Fruit fly (Drosophila melanogaster) whole organism, embryonic: Measurements from ENCODE around the gene CG3198.

Source experiments
- ATbp ChIP-seq: fragments of 200-800 bp; sonication (Bioruptor generic); optimal IDR thresholded peaks from 2 replicates; lab custom pipeline; 2017; ENCODE audit warnings: missing biosample characterization, mild to moderate bottlenecking, missing genetic modification characterization, missing genetic modification reagents
- B-H1 ChIP-seq: fragments of 200-800 bp; sonication (Bioruptor generic); IDR thresholded peaks from 3 replicates; pipeline ENCODE4 v1.3.6; 2022; ENCODE audit warnings: missing biosample characterization, missing genetic modification characterization
- Bdp1 ChIP-seq: fragments of 200-800 bp; sonication (Bioruptor generic); optimal IDR thresholded peaks from 3 replicates; lab custom pipeline; 2016; ENCODE audit warnings: missing biosample characterization, missing genetic modification characterization
- Bgb ChIP-seq: fragments of 200-800 bp; sonication (Bioruptor generic); IDR thresholded peaks from 2 replicates; pipeline ENCODE4 v1.3.6; 2022; ENCODE audit warnings: missing biosample characterization, missing genetic modification characterization; ENCODE audit not compliant: partially characterized antibody
- CG10147 ChIP-seq: fragments of 200-800 bp; sonication (Bioruptor generic); optimal IDR thresholded peaks from 2 replicates; lab custom pipeline; 2019; ENCODE audit warnings: missing biosample characterization, mild to moderate bottlenecking, missing genetic modification characterization, moderate library complexity
- CG11696 ChIP-seq: fragments of 200-800 bp; sonication (Bioruptor generic); IDR thresholded peaks from 2 replicates; pipeline ENCODE4 v1.3.6; 2022; ENCODE audit warnings: missing biosample characterization, missing genetic modification characterization
- CG11723 ChIP-seq: fragments of 200-800 bp; sonication (Bioruptor generic); optimal IDR thresholded peaks from 2 replicates; lab custom pipeline; 2017; ENCODE audit warnings: missing biosample characterization, mild to moderate bottlenecking, missing genetic modification characterization
- CG12104 ChIP-seq: fragments of 200-800 bp; sonication (Bioruptor generic); optimal IDR thresholded peaks from 3 replicates; lab custom pipeline; 2016; ENCODE audit warnings: missing biosample characterization, missing genetic modification characterization
- CG15601 ChIP-seq: fragments of 200-800 bp; sonication (Bioruptor generic); optimal IDR thresholded peaks from 3 replicates; lab custom pipeline; 2019; ENCODE audit warnings: missing biosample characterization, mild to moderate bottlenecking, missing genetic modification characterization, moderate library complexity
- CG17829 ChIP-seq: fragments of 200-800 bp; optimal IDR thresholded peaks from 2 replicates; lab custom pipeline; 2019; ENCODE audit warnings: missing biosample characterization, mild to moderate bottlenecking, missing genetic modification characterization, moderate library complexity
- CG18619 ChIP-seq: fragments of 200-800 bp; sonication (Bioruptor generic); optimal IDR thresholded peaks from 3 replicates; lab custom pipeline; 2017; ENCODE audit warnings: missing biosample characterization, mild to moderate bottlenecking, missing genetic modification characterization
- CG30431 ChIP-seq: fragments of 200-800 bp; sonication (Bioruptor generic); optimal IDR thresholded peaks from 2 replicates; lab custom pipeline; 2017; ENCODE audit warnings: missing biosample characterization, missing genetic modification characterization
- CG43689 ChIP-seq: fragments of 200-800 bp; sonication (Bioruptor generic); IDR thresholded peaks from 2 replicates; pipeline ENCODE4 v1.3.6; 2022; ENCODE audit warnings: missing biosample characterization, missing genetic modification characterization
- CG4404 ChIP-seq: fragments of 200-800 bp; sonication (Bioruptor generic); IDR thresholded peaks from 2 replicates; pipeline ENCODE4 v1.3.6; 2022; ENCODE audit warnings: missing biosample characterization, missing genetic modification characterization
- CG5953 ChIP-seq: fragments of 200-800 bp; sonication (Bioruptor generic); IDR thresholded peaks from 2 replicates; pipeline ENCODE4 v1.3.6; 2022; ENCODE audit warnings: missing biosample characterization, missing genetic modification characterization
- CG6272 ChIP-seq: fragments of 200-800 bp; sonication (Bioruptor generic); IDR thresholded peaks from 2 replicates; pipeline ENCODE4 v1.3.6; 2022; ENCODE audit warnings: missing biosample characterization, missing genetic modification characterization
- CG7745 ChIP-seq: fragments of 200-800 bp; sonication (Bioruptor generic); optimal IDR thresholded peaks from 2 replicates; lab custom pipeline; 2018; ENCODE audit warnings: missing biosample characterization, mild to moderate bottlenecking, missing genetic modification characterization, moderate library complexity
- CG7839 ChIP-seq: fragments of 200-800 bp; sonication (Bioruptor generic); optimal IDR thresholded peaks from 3 replicates; lab custom pipeline; 2018; ENCODE audit warnings: missing biosample characterization, mild to moderate bottlenecking, missing genetic modification characterization, moderate library complexity
- Chrac-16 ChIP-seq: fragments of 200-800 bp; sonication (Bioruptor generic); optimal IDR thresholded peaks from 3 replicates; lab custom pipeline; 2016; ENCODE audit warnings: missing biosample characterization, missing genetic modification characterization
- D ChIP-seq, 2 experiments: fragments of 200-800 bp in 1 of 2; fragments of >200 bp in 1 of 2; sonication (Bioruptor generic) in 1 of 2; optimal IDR thresholded peaks; 2 replicates in 1 of 2; 3 replicates in 1 of 2; lab custom pipeline; 2017; ENCODE audit warnings: mild to moderate bottlenecking in 1 of 2, missing biosample characterization in 1 of 2, missing genetic modification characterization in 1 of 2, missing genetic modification reagents in 1 of 2
- Hand ChIP-seq: fragments of 200-800 bp; sonication (Bioruptor generic); optimal IDR thresholded peaks from 2 replicates; lab custom pipeline; 2017; ENCODE audit warnings: mild to moderate bottlenecking, missing biosample characterization, missing genetic modification reagents, missing genetic modification characterization
- Jarid2 ChIP-seq: fragments of 200-800 bp; sonication (Bioruptor generic); optimal IDR thresholded peaks from 3 replicates; lab custom pipeline; 2017; ENCODE audit warnings: mild to moderate bottlenecking, missing biosample characterization, missing genetic modification reagents, missing genetic modification characterization
- Kr ChIP-seq: fragments of 200-800 bp; sonication (Bioruptor generic); optimal IDR thresholded peaks from 2 replicates; lab custom pipeline; 2017; ENCODE audit warnings: missing biosample characterization, mild to moderate bottlenecking, missing genetic modification characterization
- NFAT ChIP-seq: fragments of 200-800 bp; sonication (Bioruptor generic); IDR thresholded peaks from 2 replicates; pipeline ENCODE4 v1.3.6; 2022; ENCODE audit warnings: missing biosample characterization, missing genetic modification characterization
- NK7.1 ChIP-seq: fragments of 200-800 bp; sonication (Bioruptor generic); optimal IDR thresholded peaks from 3 replicates; lab custom pipeline; 2016; ENCODE audit warnings: missing biosample characterization, missing genetic modification characterization
- Nf-YC ChIP-seq: fragments of 200-800 bp; optimal IDR thresholded peaks from 3 replicates; lab custom pipeline; 2019; ENCODE audit warnings: missing biosample characterization, mild to moderate bottlenecking, missing genetic modification characterization, moderate library complexity
- NfI ChIP-seq: fragments of 200-800 bp; sonication (Bioruptor generic); optimal IDR thresholded peaks from 3 replicates; lab custom pipeline; 2018; ENCODE audit warnings: missing biosample characterization, mild to moderate bottlenecking, missing genetic modification characterization, moderate library complexity
- Opbp ChIP-seq: fragments of 200-800 bp; sonication (Bioruptor generic); IDR thresholded peaks from 3 replicates; pipeline ENCODE4 v1.3.6; 2022; ENCODE audit warnings: missing biosample characterization, missing genetic modification characterization; ENCODE audit not compliant: partially characterized antibody
- Six4 ChIP-seq: fragments of 200-800 bp; sonication (Bioruptor generic); optimal IDR thresholded peaks from 2 replicates; lab custom pipeline; 2016; ENCODE audit warnings: missing biosample characterization, missing genetic modification characterization
- chn ChIP-seq: fragments of 200-800 bp; sonication (Bioruptor generic); optimal IDR thresholded peaks from 2 replicates; lab custom pipeline; 2016; ENCODE audit warnings: missing biosample characterization, missing genetic modification characterization
- crc ChIP-seq: fragments of 200-800 bp; sonication (Bioruptor generic); optimal IDR thresholded peaks from 2 replicates; lab custom pipeline; 2016; ENCODE audit warnings: missing biosample characterization, missing genetic modification characterization
- dpn ChIP-seq, 2 experiments: fragments of 200-800 bp; sonication (Bioruptor generic); optimal IDR thresholded peaks; 3 replicates each; lab custom pipeline; 2016; ENCODE audit warnings: missing biosample characterization in 2 of 2, missing genetic modification characterization in 2 of 2
- dysf ChIP-seq: fragments of 200-800 bp; sonication (Bioruptor generic); IDR thresholded peaks from 3 replicates; pipeline ENCODE4 v1.3.6; 2022; ENCODE audit warnings: missing biosample characterization, missing genetic modification characterization
- gcm ChIP-seq: fragments of 200-800 bp; sonication (Bioruptor generic); optimal IDR thresholded peaks from 2 replicates; lab custom pipeline; 2019; ENCODE audit warnings: missing biosample characterization, mild to moderate bottlenecking, missing genetic modification characterization, moderate library complexity
- gro ChIP-seq: fragments of 200-800 bp; sonication (Bioruptor generic); optimal IDR thresholded peaks from 2 replicates; lab custom pipeline; 2016; ENCODE audit warnings: missing biosample characterization, missing genetic modification characterization
- h ChIP-seq: fragments of >200 bp; optimal IDR thresholded peaks from 2 replicates; lab custom pipeline; 2017
- jumu ChIP-seq: fragments of 200-800 bp; sonication (Bioruptor generic); optimal IDR thresholded peaks from 3 replicates; lab custom pipeline; 2016; ENCODE audit warnings: missing biosample characterization, missing genetic modification characterization
- kah ChIP-seq: fragments of 200-800 bp; sonication (Bioruptor generic); optimal IDR thresholded peaks from 2 replicates; lab custom pipeline; 2018; ENCODE audit warnings: missing biosample characterization, mild to moderate bottlenecking, missing genetic modification characterization
- klu ChIP-seq: fragments of 200-800 bp; sonication (Bioruptor generic); IDR thresholded peaks from 2 replicates; pipeline ENCODE4 v1.3.6; 2022; ENCODE audit warnings: missing biosample characterization, missing genetic modification characterization
- mld ChIP-seq: fragments of 200-800 bp; sonication (Bioruptor generic); IDR thresholded peaks from 3 replicates; pipeline ENCODE4 v1.3.6; 2022; ENCODE audit warnings: missing biosample characterization, missing genetic modification characterization; ENCODE audit not compliant: partially characterized antibody
- nmo ChIP-seq: fragments of 200-800 bp; sonication (Bioruptor generic); optimal IDR thresholded peaks from 2 replicates; lab custom pipeline; 2018; ENCODE audit warnings: missing biosample characterization, mild to moderate bottlenecking, missing genetic modification characterization, moderate library complexity
- otp ChIP-seq: fragments of 200-800 bp; sonication (Bioruptor generic); IDR thresholded peaks from 3 replicates; pipeline ENCODE4, ENCODE4 v1.3.6; 2022; ENCODE audit warnings: missing biosample characterization, missing genetic modification characterization
- pho ChIP-seq: fragments of 200-800 bp; sonication (Bioruptor generic); optimal IDR thresholded peaks from 2 replicates; lab custom pipeline; 2016; ENCODE audit warnings: missing biosample characterization, missing genetic modification characterization
- pita ChIP-seq: fragments of 200-800 bp; sonication (Bioruptor generic); optimal IDR thresholded peaks from 2 replicates; lab custom pipeline; 2017; ENCODE audit warnings: missing biosample characterization, mild to moderate bottlenecking, missing genetic modification characterization
- repo ChIP-seq: fragments of 200-800 bp; sonication (Bioruptor generic); optimal IDR thresholded peaks from 2 replicates; lab custom pipeline; 2016; ENCODE audit warnings: missing biosample characterization, missing genetic modification characterization
- seq ChIP-seq: fragments of 200-800 bp; sonication (Bioruptor generic); IDR thresholded peaks from 2 replicates; pipeline ENCODE4 v1.3.6; 2022; ENCODE audit warnings: missing biosample characterization, missing genetic modification characterization
- stc ChIP-seq: fragments of 200-800 bp; sonication (Bioruptor generic); IDR thresholded peaks from 2 replicates; pipeline ENCODE4 v1.3.6; 2022; ENCODE audit warnings: missing biosample characterization, missing genetic modification characterization
- tio ChIP-seq: fragments of 200-800 bp; sonication (Bioruptor generic); optimal IDR thresholded peaks from 2 replicates; lab custom pipeline; 2017; ENCODE audit warnings: missing biosample characterization, missing genetic modification characterization, inconsistent platforms
- tll ChIP-seq, 2 experiments: fragments of 200-800 bp in 1 of 2; fragments of >200 bp in 1 of 2; sonication (Bioruptor generic) in 1 of 2; optimal IDR thresholded peaks; 2 replicates each; lab custom pipeline; 2017 to 2019; ENCODE audit warnings: missing biosample characterization in 2 of 2, missing genetic modification characterization in 2 of 2, mild to moderate bottlenecking in 1 of 2, moderate library complexity in 1 of 2
- wor ChIP-seq: fragments of 200-800 bp; sonication (Bioruptor generic); IDR thresholded peaks from 2 replicates; pipeline ENCODE4 v1.3.6; 2022; ENCODE audit warnings: missing biosample characterization, missing genetic modification characterization
- yki ChIP-seq: fragments of >200 bp; optimal IDR thresholded peaks from 3 replicates; lab custom pipeline; 2018

Gene CG3198

dm6 chrX:6696467-6696866 is 22.7 kb upstream of the CG3198 start (continued):
- TF ChIP-seq mld (GFP tag; lab: Robert Waterston, UW) (no peak), jumu (peak; percentile 15), kah (GFP tag; lab: Kevin White, UChicago) (peak; percentile 10), CG18619 (GFP tag; lab: Kevin White, UChicago) (peak; percentile 58), repo (GFP tag; lab: Kevin White, UChicago) (no peak), wor (GFP tag; lab: Robert Waterston, UW) (0 out of 2 replicates have a peak, but pooled peaks have one; percentile 16), yki (lab: Kevin White, UChicago) (no peak), NK7.1 (GFP tag; lab: Kevin White, UChicago) (no peak), tll (GFP tag; optimal IDR thresholded peaks at IDR 0.05; lab: Kevin White, UChicago) (no peak), CG7839 (peak; percentile 71), pho (GFP tag; lab: Kevin White, UChicago) (peak; percentile 63), otp (GFP tag; lab: Robert Waterston, UW) (peak; percentile 65; the same call in 1 of the 3 replicates), tio (no peak), CG17829 (tag; lab: Kevin White, UChicago) (peak; percentile 53), h (no peak), Bgb (GFP tag; lab: Robert Waterston, UW) (no peak), Chrac-16 (peak; percentile 33), chn (GFP tag; lab: Kevin White, UChicago) (peak; percentile 37), pita (no peak), crc (GFP tag; lab: Kevin White, UChicago) (peak; percentile 48), CG43689 (GFP tag; lab: Robert Waterston, UW) (0 out of 2 replicates have a peak, but pooled peaks have one; percentile 21), ATbp (GFP tag; lab: Kevin White, UChicago) (peak; percentile 66), Six4 (GFP tag; lab: Kevin White, UChicago) (peak; percentile 34), Opbp (no peak), dpn (GFP tag; optimal IDR thresholded peaks at IDR 0.05; lab: Kevin White, UChicago) (peak; percentile 54 to 61), B-H1 (GFP tag; lab: Robert Waterston, UW) (no peak; the same call in 2 of the 3 replicates), gcm (GFP tag; lab: Kevin White, UChicago) (peak; percentile 58), seq (GFP tag; lab: Robert Waterston, UW) (peak; percentile 75), Bdp1 (GFP tag; lab: Kevin White, UChicago) (peak; percentile 42), CG11696 (GFP tag; lab: Robert Waterston, UW) (no peak), Kr (GFP tag; lab: Kevin White, UChicago) (no peak), NFAT (no peak), Jarid2 (no peak), NfI (GFP tag; lab: Kevin White, UChicago) (peak; percentile 72), CG12104 (peak; percentile 44), CG11723 (GFP tag; lab: Kevin White, UChicago) (peak; percentile 65), Nf-YC (tag; lab: Kevin White, UChicago) (peak; percentile 67), dysf (GFP tag; lab: Robert Waterston, UW) (peak; percentile 75), gro (peak; percentile 79), CG4404 (GFP tag; lab: Robert Waterston, UW) (no peak), CG6272 (GFP tag; lab: Robert Waterston, UW) (peak; percentile 38; the same call in 1 of the 2 replicates), stc (GFP tag; lab: Robert Waterston, UW) (peak; percentile 70), CG30431 (GFP tag; lab: Kevin White, UChicago) (peak; percentile 42), klu (GFP tag; lab: Robert Waterston, UW) (no peak), CG5953 (GFP tag; lab: Robert Waterston, UW) (peak; percentile 42; the same call in 1 of the 2 replicates), Hand (GFP tag; lab: Kevin White, UChicago) (peak; percentile 90), nmo (GFP tag; lab: Kevin White, UChicago) (peak; percentile 54), CG7745 (tag; lab: Kevin White, UChicago) (no peak), CG15601 (peak; percentile 62), CG10147 (GFP tag; lab: Kevin White, UChicago) (peak; percentile 79), D (optimal IDR thresholded peaks at IDR 0.05; lab: Kevin White, UChicago) (no peak), D (GFP tag; optimal IDR thresholded peaks at IDR 0.05; lab: Kevin White, UChicago) (peak; percentile 30)
